Fruit fly (Drosophila melanogaster) S2 (cell line): ENCODE measurements around the gene CG11714.

Source experiments
- CG8478 ChIP-seq: fragments of >200 bp; optimal IDR thresholded peaks from 2 replicates; lab custom pipeline; 2018
- CTCF ChIP-seq, 2 experiments: fragments of >200 bp; optimal IDR thresholded peaks; 2 replicates each; lab custom pipeline; 2018

- no peak for TF ChIP-seq CG8478 (lab: Kevin White, UChicago)
- no peak for TF ChIP-seq CTCF (optimal IDR thresholded peaks at IDR 0.05; lab: Kevin White, UChicago)
Observed at dm6 chr3L:11491874-11492268, 30.6 kb downstream of the CG11714 start.
